Fruit fly (Drosophila melanogaster): ENCODE results near the gene Gr10a.

DNA sequence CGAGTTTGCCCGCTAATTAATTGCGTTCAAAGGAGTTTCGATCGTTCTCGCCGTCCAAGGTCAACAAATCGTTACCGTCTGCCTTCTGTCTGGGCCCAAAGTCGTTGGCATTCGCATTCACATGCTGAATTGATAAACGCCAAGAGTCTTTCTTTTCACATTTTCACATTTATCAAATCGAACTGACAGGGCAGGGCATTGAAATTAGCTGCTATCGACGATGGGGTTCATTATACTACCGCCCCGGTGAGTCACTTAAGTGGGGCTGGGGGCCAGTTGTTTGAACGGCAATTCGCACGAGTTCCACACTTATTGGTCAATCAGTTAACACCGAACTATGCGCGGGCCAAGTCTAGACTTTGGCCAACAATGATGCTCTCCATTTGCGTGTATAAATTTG, 13.7 kb upstream of the Gr10a start:
- TF ChIP-seq CG8478 (optimal IDR thresholded peaks at IDR 0.05) = no peak
- TF ChIP-seq CTCF (optimal IDR thresholded peaks at IDR 0.05) = no peak
